Fruit fly (Drosophila melanogaster): Measurements from ENCODE around the gene CG34404.

CG34404 gene

DNA sequence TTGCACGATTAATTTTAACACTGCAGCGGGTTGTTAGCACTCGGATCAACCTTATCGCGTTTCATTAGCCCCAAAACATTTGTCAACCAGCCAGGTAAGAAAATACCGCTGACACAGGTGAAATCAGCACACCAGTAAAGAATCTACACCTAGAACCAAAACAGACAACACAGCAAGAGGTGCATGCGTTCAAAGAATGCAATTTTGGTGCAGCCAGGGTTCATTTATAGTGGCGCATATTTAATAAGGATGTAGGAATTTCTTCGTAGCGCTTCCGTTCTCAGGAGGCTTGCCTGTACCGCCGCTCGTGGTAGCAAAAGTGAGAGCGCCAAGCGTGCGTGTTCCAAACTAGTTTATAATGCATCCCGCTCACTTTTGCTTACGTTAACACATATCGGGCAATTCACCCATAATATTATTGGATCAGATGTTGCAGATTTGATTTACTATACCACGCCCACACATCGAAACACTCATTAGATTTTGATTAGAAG, 25.0 kb downstream of the CG34404 start (continued):
- TF ChIP-seq CG11456 (GFP tag; IDR thresholded peaks at IDR 0.05) (peak; percentile 56; the same call in 2 of the 3 replicates), Hey (tag; optimal IDR thresholded peaks at IDR 0.05) (no peak), Hand (GFP tag; optimal IDR thresholded peaks at IDR 0.05) (no peak), dm (GFP tag; optimal IDR thresholded peaks at IDR 0.05) (no peak), CG12659 (GFP tag; optimal IDR thresholded peaks at IDR 0.05) (no peak), CG4854 (GFP tag; optimal IDR thresholded peaks at IDR 0.05) (no peak), peb (GFP tag; IDR thresholded peaks at IDR 0.05) (no peak), nom (GFP tag; optimal IDR thresholded peaks at IDR 0.05) (no peak), salm (tag; optimal IDR thresholded peaks at IDR 0.05) (no peak), pan (optimal IDR thresholded peaks at IDR 0.05) (no peak), pan (GFP tag; optimal IDR thresholded peaks at IDR 0.05 in 1 of 2, IDR thresholded peaks at IDR 0.05 in 1 of 2) (peak in 1 of 2 experiments; percentile 34), ash1 (GFP tag; optimal IDR thresholded peaks at IDR 0.05) (no peak), NFAT (GFP tag; IDR thresholded peaks at IDR 0.05) (no peak), nerfin-2 (GFP tag; IDR thresholded peaks at IDR 0.05; ENCODE audit: partially characterized antibody) (no peak), CG18476 (GFP tag; optimal IDR thresholded peaks at IDR 0.05) (no peak), ro (GFP tag; IDR thresholded peaks at IDR 0.05) (no peak), CG7556 (GFP tag; optimal IDR thresholded peaks at IDR 0.05) (no peak), nau (GFP tag; optimal IDR thresholded peaks at IDR 0.05) (no peak), MBD-R2 (GFP tag; IDR thresholded peaks at IDR 0.05) (no peak; the same call in 1 of the 2 replicates), trh (GFP tag; optimal IDR thresholded peaks at IDR 0.05) (no peak), CG17328 (GFP tag; IDR thresholded peaks at IDR 0.05) (no peak; the same call in 1 of the 2 replicates), lbe (GFP tag; optimal IDR thresholded peaks at IDR 0.05) (no peak), eve (GFP tag; optimal IDR thresholded peaks at IDR 0.05) (no peak), CG15073 (GFP tag; optimal IDR thresholded peaks at IDR 0.05) (no peak), gsb (GFP tag; IDR thresholded peaks at IDR 0.05) (no peak), CG5245 (GFP tag; optimal IDR thresholded peaks at IDR 0.05) (no peak), Deaf1 (tag; optimal IDR thresholded peaks at IDR 0.05) (no peak), NK7.1 (GFP tag; optimal IDR thresholded peaks at IDR 0.05) (no peak), oc (tag; optimal IDR thresholded peaks at IDR 0.05) (no peak), Bteb2 (GFP tag; optimal IDR thresholded peaks at IDR 0.05) (no peak), Rfx (GFP tag; IDR thresholded peaks at IDR 0.05) (peak; percentile 25; the same call in 1 of the 2 replicates), ken (GFP tag; IDR thresholded peaks at IDR 0.05) (no peak), H2.0 (GFP tag; IDR thresholded peaks at IDR 0.05) (peak; percentile 7; the same call in 1 of the 2 replicates), CG12155 (GFP tag; optimal IDR thresholded peaks at IDR 0.05) (no peak), ap (GFP tag; IDR thresholded peaks at IDR 0.05) (no peak), CG11247 (GFP tag; IDR thresholded peaks at IDR 0.05) (no peak), NfI (GFP tag; optimal IDR thresholded peaks at IDR 0.05) (no peak), pum (GFP tag; optimal IDR thresholded peaks at IDR 0.05) (no peak), ftz-f1 (GFP tag; optimal IDR thresholded peaks at IDR 0.05) (no peak), tgo (GFP tag; IDR thresholded peaks at IDR 0.05) (peak; percentile 25; the same call in 2 of the 3 replicates), twi (tag; optimal IDR thresholded peaks at IDR 0.05) (no peak), ato (GFP tag; IDR thresholded peaks at IDR 0.05; ENCODE audit: partially characterized antibody) (no peak), ems (GFP tag; optimal IDR thresholded peaks at IDR 0.05) (no peak), CG1233 (GFP tag; optimal IDR thresholded peaks at IDR 0.05) (no peak), E2f2 (GFP tag; IDR thresholded peaks at IDR 0.05) (peak; percentile 30; the same call in 1 of the 2 replicates), B-H1 (GFP tag; IDR thresholded peaks at IDR 0.05) (no peak), sens (GFP tag) (peak; percentile 63), Mad (GFP tag; optimal IDR thresholded peaks at IDR 0.05) (no peak), repo (GFP tag; optimal IDR thresholded peaks at IDR 0.05) (no peak), CG1529 (GFP tag; optimal IDR thresholded peaks at IDR 0.05) (no peak), dmrt99B (tag; optimal IDR thresholded peaks at IDR 0.05) (no peak), shn (GFP tag; optimal IDR thresholded peaks at IDR 0.05) (no peak), CG14014 (GFP tag; IDR thresholded peaks at IDR 0.05) (no peak)
